In the genomic region with DNA sequence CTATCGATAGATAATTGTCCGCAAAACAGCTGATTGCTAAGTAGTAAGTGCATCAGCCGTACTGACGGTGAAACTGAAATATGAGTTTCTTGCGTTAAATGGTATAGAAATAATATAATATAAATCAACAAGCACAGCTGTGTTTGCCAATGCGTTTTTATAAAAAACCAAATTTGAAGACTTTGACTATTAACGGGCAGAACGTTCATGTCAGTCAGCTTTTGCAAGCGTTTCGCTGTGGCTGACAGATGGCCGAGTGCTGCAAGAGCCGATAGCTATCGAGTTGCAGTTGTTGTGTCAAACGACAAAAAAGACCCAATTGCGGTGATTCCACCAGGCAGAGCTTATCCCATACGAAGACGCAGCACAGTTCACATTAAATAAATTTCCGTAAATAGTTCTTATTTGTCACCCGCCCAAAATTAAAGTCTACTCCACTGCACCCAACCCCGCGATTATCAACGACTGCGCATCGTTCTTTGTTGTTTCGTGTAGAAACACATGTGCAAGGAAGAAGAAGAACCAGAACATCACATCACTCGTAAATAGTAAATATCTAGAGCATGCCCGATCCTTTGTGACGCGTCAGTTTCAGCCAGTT, we compare ENCODE assay signal across 1 fruit fly cellular context.
TF ChIP-seq lines count a peak whose summit lies in the region.

A gene (minus strand): TSS at position 51 of the 601 bp plus-strand sequence.
A gene (plus strand): TSS at position 296 of the 601 bp plus-strand sequence.

TF ChIP-seq in whole organism, embryonic, 481 proteins besides CTCF, POLR2A, EP300 and RAD21 (continued from another document and continues in another):
- TF ChIP-seq CG17568 (GFP tag; optimal IDR thresholded peaks at IDR 0.05; lab: Kevin White, UChicago) (no peak), CG32772 (GFP tag; IDR thresholded peaks at IDR 0.05; lab: Robert Waterston, UW) (no peak), crol (GFP tag; IDR thresholded peaks at IDR 0.05; lab: Robert Waterston, UW) (no peak), CG14667 (GFP tag; IDR thresholded peaks at IDR 0.05; lab: Robert Waterston, UW) (no peak), CG17186 (GFP tag; optimal IDR thresholded peaks at IDR 0.05; lab: Kevin White, UChicago) (peak; percentile 44), pho (GFP tag; optimal IDR thresholded peaks at IDR 0.05; lab: Kevin White, UChicago) (peak; percentile 13), kah (GFP tag; optimal IDR thresholded peaks at IDR 0.05; lab: Kevin White, UChicago) (no peak), NC2β (GFP tag; optimal IDR thresholded peaks at IDR 0.05; lab: Kevin White, UChicago) (peak; percentile 3), jumu (GFP tag; optimal IDR thresholded peaks at IDR 0.05; lab: Kevin White, UChicago) (peak; percentile 45), ttk (GFP tag; IDR thresholded peaks at IDR 0.05; lab: Robert Waterston, UW) (no peak), CG8944 (GFP tag; optimal IDR thresholded peaks at IDR 0.05; lab: Kevin White, UChicago) (no peak), odd (GFP tag; optimal IDR thresholded peaks at IDR 0.05; lab: Kevin White, UChicago) (no peak), CG2889 (GFP tag; IDR thresholded peaks at IDR 0.05; lab: Robert Waterston, UW) (no peak), Pdp1 (GFP tag; optimal IDR thresholded peaks at IDR 0.05; lab: Kevin White, UChicago) (no peak), dimm (GFP tag; IDR thresholded peaks at IDR 0.05; lab: Robert Waterston, UW) (no peak), peb (GFP tag; IDR thresholded peaks at IDR 0.05; lab: Robert Waterston, UW) (no peak), Hand (GFP tag; optimal IDR thresholded peaks at IDR 0.05; lab: Kevin White, UChicago) (no peak), otp (GFP tag; IDR thresholded peaks at IDR 0.05; lab: Robert Waterston, UW) (no peak), schlank (tag; optimal IDR thresholded peaks at IDR 0.05; lab: Kevin White, UChicago) (no peak), CG3281 (GFP tag; optimal IDR thresholded peaks at IDR 0.05; lab: Kevin White, UChicago) (no peak), CG7271 (tag; optimal IDR thresholded peaks at IDR 0.05; lab: Kevin White, UChicago) (no peak), eyg (GFP tag; optimal IDR thresholded peaks at IDR 0.05; lab: Kevin White, UChicago) (no peak), CG9437 (GFP tag; optimal IDR thresholded peaks at IDR 0.05; lab: Kevin White, UChicago) (peak; percentile 19), fd64A (GFP tag; optimal IDR thresholded peaks at IDR 0.05; lab: Kevin White, UChicago) (no peak), CG8281 (tag; optimal IDR thresholded peaks at IDR 0.05; lab: Kevin White, UChicago) (no peak), CG11085 (GFP tag; IDR thresholded peaks at IDR 0.05; lab: Robert Waterston, UW) (no peak), org-1 (GFP tag; optimal IDR thresholded peaks at IDR 0.05; lab: Kevin White, UChicago) (no peak), aop (GFP tag; IDR thresholded peaks at IDR 0.05; lab: Robert Waterston, UW) (no peak), sug (tag; optimal IDR thresholded peaks at IDR 0.05; lab: Kevin White, UChicago) (no peak), CG4424 (GFP tag; optimal IDR thresholded peaks at IDR 0.05; lab: Kevin White, UChicago) (no peak), Neu2 (GFP tag; optimal IDR thresholded peaks at IDR 0.05; lab: Kevin White, UChicago; ENCODE audit: borderline replicate concordance) (no peak), NC2α (GFP tag; optimal IDR thresholded peaks at IDR 0.05; lab: Kevin White, UChicago) (no peak), chn (GFP tag; optimal IDR thresholded peaks at IDR 0.05; lab: Kevin White, UChicago) (peak; percentile 12), CG11247 (GFP tag; IDR thresholded peaks at IDR 0.05; lab: Robert Waterston, UW) (no peak), seq (GFP tag; IDR thresholded peaks at IDR 0.05; lab: Robert Waterston, UW) (no peak), ro (GFP tag; IDR thresholded peaks at IDR 0.05; lab: Robert Waterston, UW) (no peak), danr (GFP tag; IDR thresholded peaks at IDR 0.05; lab: Robert Waterston, UW) (no peak), fru (optimal IDR thresholded peaks at IDR 0.05; lab: Kevin White, UChicago) (no peak), abd-A (tag; optimal IDR thresholded peaks at IDR 0.05; lab: Kevin White, UChicago) (no peak), CG5953 (GFP tag; IDR thresholded peaks at IDR 0.05; lab: Robert Waterston, UW) (no peak), CG9215 (GFP tag; IDR thresholded peaks at IDR 0.05; lab: Robert Waterston, UW) (peak; percentile 43), CG8089 (GFP tag; optimal IDR thresholded peaks at IDR 0.05; lab: Kevin White, UChicago) (no peak), CG13624 (GFP tag; optimal IDR thresholded peaks at IDR 0.05; lab: Kevin White, UChicago) (no peak), CG7928 (GFP tag; optimal IDR thresholded peaks at IDR 0.05; lab: Kevin White, UChicago) (peak; percentile 5), ATbp (GFP tag; optimal IDR thresholded peaks at IDR 0.05; lab: Kevin White, UChicago) (no peak), CG18764 (GFP tag; optimal IDR thresholded peaks at IDR 0.05; lab: Kevin White, UChicago) (peak; percentile 8), unc-4 (GFP tag; IDR thresholded peaks at IDR 0.05; lab: Robert Waterston, UW; ENCODE audit: partially characterized antibody) (peak; percentile 80), HmgD (GFP tag; optimal IDR thresholded peaks at IDR 0.05; lab: Kevin White, UChicago) (peak; percentile 72), kay (GFP tag; optimal IDR thresholded peaks at IDR 0.05; lab: Kevin White, UChicago) (no peak), CG6683 (GFP tag; optimal IDR thresholded peaks at IDR 0.05; lab: Kevin White, UChicago) (no peak), zfh2 (GFP tag; optimal IDR thresholded peaks at IDR 0.05; lab: Kevin White, UChicago) (peak; percentile 35), gsb-n (tag; optimal IDR thresholded peaks at IDR 0.05; lab: Kevin White, UChicago) (no peak), CG14014 (GFP tag; IDR thresholded peaks at IDR 0.05; lab: Robert Waterston, UW) (no peak), Kr (GFP tag; optimal IDR thresholded peaks at IDR 0.05; lab: Kevin White, UChicago) (no peak), Xrp1 (GFP tag; IDR thresholded peaks at IDR 0.05; lab: Robert Waterston, UW) (no peak), CG18599 (GFP tag; optimal IDR thresholded peaks at IDR 0.05; lab: Kevin White, UChicago) (no peak), cwo (GFP tag; optimal IDR thresholded peaks at IDR 0.05; lab: Kevin White, UChicago) (no peak), tap (tag; optimal IDR thresholded peaks at IDR 0.05; lab: Kevin White, UChicago) (no peak), knrl (GFP tag; IDR thresholded peaks at IDR 0.05; lab: Robert Waterston, UW; ENCODE audit: partially characterized antibody) (peak; percentile 93), CG6813 (GFP tag; optimal IDR thresholded peaks at IDR 0.05; lab: Kevin White, UChicago) (no peak), insv (GFP tag; optimal IDR thresholded peaks at IDR 0.05; lab: Kevin White, UChicago) (no peak), emc (GFP tag; optimal IDR thresholded peaks at IDR 0.05; lab: Kevin White, UChicago) (no peak), Bdp1 (GFP tag; optimal IDR thresholded peaks at IDR 0.05; lab: Kevin White, UChicago) (no peak), crp (GFP tag; optimal IDR thresholded peaks at IDR 0.05; lab: Kevin White, UChicago) (peak; percentile 59 to 88), CG11696 (GFP tag; IDR thresholded peaks at IDR 0.05; lab: Robert Waterston, UW) (no peak), CG2199 (GFP tag; IDR thresholded peaks at IDR 0.05; lab: Robert Waterston, UW) (peak; percentile 89; the same call in 1 of the 3 replicates), CG11723 (GFP tag; optimal IDR thresholded peaks at IDR 0.05; lab: Kevin White, UChicago) (no peak), CG32767 (GFP tag; IDR thresholded peaks at IDR 0.05; lab: Robert Waterston, UW) (no peak), CG4730 (GFP tag; IDR thresholded peaks at IDR 0.05; lab: Robert Waterston, UW) (no peak), CG5245 (GFP tag; optimal IDR thresholded peaks at IDR 0.05; lab: Kevin White, UChicago) (no peak), CG1792 (GFP tag; optimal IDR thresholded peaks at IDR 0.05; lab: Kevin White, UChicago) (no peak), vnd (GFP tag; IDR thresholded peaks at IDR 0.05; lab: Robert Waterston, UW; ENCODE audit: partially characterized antibody) (peak; percentile 87), CG6254 (GFP tag; optimal IDR thresholded peaks at IDR 0.05; lab: Kevin White, UChicago) (no peak), Jarid2 (GFP tag; optimal IDR thresholded peaks at IDR 0.05; lab: Kevin White, UChicago) (no peak), Max (GFP tag; optimal IDR thresholded peaks at IDR 0.05; lab: Kevin White, UChicago) (peak; percentile 35), Sry-β (GFP tag; optimal IDR thresholded peaks at IDR 0.05; lab: Kevin White, UChicago) (no peak), nmo (GFP tag; optimal IDR thresholded peaks at IDR 0.05; lab: Kevin White, UChicago) (peak; percentile 62), prd (optimal IDR thresholded peaks at IDR 0.05; lab: Kevin White, UChicago) (no peak), prd (GFP tag; IDR thresholded peaks at IDR 0.05; lab: Robert Waterston, UW) (peak; percentile 54; the same call in 2 of the 3 replicates), CG11504 (tag; optimal IDR thresholded peaks at IDR 0.05; lab: Kevin White, UChicago) (peak; percentile 76), gcm (GFP tag; optimal IDR thresholded peaks at IDR 0.05; lab: Kevin White, UChicago) (no peak), lmd (GFP tag; IDR thresholded peaks at IDR 0.05; lab: Robert Waterston, UW) (no peak), Myb (GFP tag; optimal IDR thresholded peaks at IDR 0.05; lab: Kevin White, UChicago) (peak; percentile 97), GATAe (GFP tag; conservative IDR thresholded peaks at IDR 0.05; lab: Robert Waterston, UW) (no peak), croc (GFP tag; conservative IDR thresholded peaks at IDR 0.05; lab: Robert Waterston, UW) (no peak), pros (GFP tag; optimal IDR thresholded peaks at IDR 0.05; lab: Kevin White, UChicago) (no peak), CG9817 (tag; optimal IDR thresholded peaks at IDR 0.05; lab: Kevin White, UChicago) (no peak), CG7745 (tag; optimal IDR thresholded peaks at IDR 0.05; lab: Kevin White, UChicago) (no peak), tx (GFP tag; optimal IDR thresholded peaks at IDR 0.05; lab: Kevin White, UChicago) (no peak), CG12104 (GFP tag; optimal IDR thresholded peaks at IDR 0.05; lab: Kevin White, UChicago) (no peak), CG12942 (GFP tag; optimal IDR thresholded peaks at IDR 0.05; lab: Kevin White, UChicago) (no peak), psq (GFP tag; optimal IDR thresholded peaks at IDR 0.05; lab: Kevin White, UChicago) (no peak), MBD-R2 (GFP tag; IDR thresholded peaks at IDR 0.05; lab: Robert Waterston, UW) (peak; percentile 89), bowl (GFP tag; IDR thresholded peaks at IDR 0.05; lab: Robert Waterston, UW) (no peak), BEAF-32 (GFP tag; optimal IDR thresholded peaks at IDR 0.05; lab: Kevin White, UChicago) (peak; percentile 94), NK7.1 (GFP tag; optimal IDR thresholded peaks at IDR 0.05; lab: Kevin White, UChicago) (no peak), CG10147 (GFP tag; optimal IDR thresholded peaks at IDR 0.05; lab: Kevin White, UChicago) (no peak), CG7786 (GFP tag; optimal IDR thresholded peaks at IDR 0.05; lab: Kevin White, UChicago) (no peak), CG7372 (GFP tag; IDR thresholded peaks at IDR 0.05; lab: Robert Waterston, UW) (no peak), CG15601 (tag; optimal IDR thresholded peaks at IDR 0.05; lab: Kevin White, UChicago) (peak; percentile 15), stwl (tag; optimal IDR thresholded peaks at IDR 0.05; lab: Kevin White, UChicago) (peak; percentile 92), CG10543 (GFP tag; optimal IDR thresholded peaks at IDR 0.05; lab: Kevin White, UChicago) (no peak), CG8359 (GFP tag; optimal IDR thresholded peaks at IDR 0.05; lab: Kevin White, UChicago; ENCODE audit: borderline replicate concordance) (no peak), Ssrp (tag; optimal IDR thresholded peaks at IDR 0.05; lab: Kevin White, UChicago) (no peak), Gsc (GFP tag; IDR thresholded peaks at IDR 0.05; lab: Robert Waterston, UW) (no peak), bigmax (GFP tag; optimal IDR thresholded peaks at IDR 0.05; lab: Kevin White, UChicago) (no peak), CG6689 (GFP tag; IDR thresholded peaks at IDR 0.05; lab: Robert Waterston, UW) (no peak), ftz-f1 (GFP tag; optimal IDR thresholded peaks at IDR 0.05; lab: Kevin White, UChicago) (no peak), CG6854 (GFP tag; optimal IDR thresholded peaks at IDR 0.05; lab: Kevin White, UChicago) (no peak), CG2678 (tag; optimal IDR thresholded peaks at IDR 0.05; lab: Kevin White, UChicago) (no peak), nau (GFP tag; optimal IDR thresholded peaks at IDR 0.05; lab: Kevin White, UChicago) (no peak), CG10959 (GFP tag; IDR thresholded peaks at IDR 0.05; lab: Robert Waterston, UW) (no peak), salm (tag; optimal IDR thresholded peaks at IDR 0.05; lab: Kevin White, UChicago) (no peak), CG16813 (GFP tag; IDR thresholded peaks at IDR 0.05; lab: Robert Waterston, UW; ENCODE audit: partially characterized antibody) (peak; percentile 93), CG4820 (GFP tag; optimal IDR thresholded peaks at IDR 0.05; lab: Kevin White, UChicago) (no peak), trem (tag; optimal IDR thresholded peaks at IDR 0.05; lab: Kevin White, UChicago) (peak; percentile 46), Oaz (GFP tag; IDR thresholded peaks at IDR 0.05; lab: Robert Waterston, UW) (no peak), ato (GFP tag; IDR thresholded peaks at IDR 0.05; lab: Robert Waterston, UW; ENCODE audit: partially characterized antibody) (peak; percentile 58; the same call in 1 of the 2 replicates), her (GFP tag; optimal IDR thresholded peaks at IDR 0.05; lab: Kevin White, UChicago) (no peak), CG7987 (GFP tag; optimal IDR thresholded peaks at IDR 0.05; lab: Kevin White, UChicago) (no peak), Hr78 (GFP tag; optimal IDR thresholded peaks at IDR 0.05; lab: Kevin White, UChicago) (no peak), gem (tag; optimal IDR thresholded peaks at IDR 0.05; lab: Kevin White, UChicago) (no peak), HLH3B (GFP tag; IDR thresholded peaks at IDR 0.05; lab: Robert Waterston, UW) (no peak), Hmx (GFP tag; optimal IDR thresholded peaks at IDR 0.05; lab: Kevin White, UChicago) (no peak), ash1 (GFP tag; optimal IDR thresholded peaks at IDR 0.05; lab: Kevin White, UChicago) (no peak), CG9727 (GFP tag; optimal IDR thresholded peaks at IDR 0.05; lab: Kevin White, UChicago) (peak; percentile 19), dmrt11E (tag; optimal IDR thresholded peaks at IDR 0.05; lab: Kevin White, UChicago) (no peak), dmrt99B (tag; optimal IDR thresholded peaks at IDR 0.05; lab: Kevin White, UChicago) (no peak), en (GFP tag; optimal IDR thresholded peaks at IDR 0.05; lab: Kevin White, UChicago) (no peak), Doc2 (GFP tag; IDR thresholded peaks at IDR 0.05; lab: Robert Waterston, UW) (no peak), Dek (tag; optimal IDR thresholded peaks at IDR 0.05; lab: Kevin White, UChicago) (no peak)
